Worm (Caenorhabditis elegans) whole organism, L3 larva: ENCODE results near the gene E02C12.10.

Source experiments
- R02D3.7 ChIP-seq: fragments of 150-350 bp; optimal IDR thresholded peaks from 2 replicates; lab custom pipeline; 2014; ENCODE audit warnings: missing biosample characterization, missing genetic modification characterization
- aly-2 ChIP-seq: fragments of 150-350 bp; optimal IDR thresholded peaks from 2 replicates; lab custom pipeline; 2014; ENCODE audit warnings: missing biosample characterization, missing genetic modification characterization
- ama-1 ChIP-seq: fragments of 150-350 bp; optimal IDR thresholded peaks from 2 replicates; lab custom pipeline; 2018
- ceh-82 ChIP-seq: fragments of 150-350 bp; optimal IDR thresholded peaks from 2 replicates; lab custom pipeline; 2014; ENCODE audit warnings: missing biosample characterization, missing genetic modification characterization
- lin-39 ChIP-seq: fragments of 150-350 bp; optimal IDR thresholded peaks from 2 replicates; lab custom pipeline; 2018; ENCODE audit warnings: missing biosample characterization, missing genetic modification reagents, missing genetic modification characterization
- mml-1 ChIP-seq: fragments of 150-350 bp; sonication (generic microtip); optimal IDR thresholded peaks from 3 replicates; lab custom pipeline; 2014; ENCODE audit warnings: missing biosample characterization, missing genetic modification characterization
- nhr-237 ChIP-seq: fragments of 150-350 bp; optimal IDR thresholded peaks from 2 replicates; lab custom pipeline; 2014; ENCODE audit warnings: missing biosample characterization, missing genetic modification characterization
- nhr-25 ChIP-seq: sonication (generic microtip); optimal IDR thresholded peaks from 2 replicates; lab custom pipeline; 2017; ENCODE audit warnings: missing biosample characterization, missing genetic modification characterization
- nhr-28 ChIP-seq: fragments of 150-350 bp; optimal IDR thresholded peaks from 2 replicates; lab custom pipeline; 2014; ENCODE audit warnings: missing biosample characterization, missing genetic modification characterization
- pqm-1 ChIP-seq: fragments of 150-350 bp; optimal IDR thresholded peaks from 2 replicates; lab custom pipeline; 2017; ENCODE audit warnings: missing biosample characterization, missing genetic modification characterization, inconsistent platforms
- sea-2 ChIP-seq: fragments of 150-350 bp; sonication (generic microtip); optimal IDR thresholded peaks from 4 replicates; lab custom pipeline; 2014; ENCODE audit warnings: missing biosample characterization, missing genetic modification reagents, missing genetic modification characterization
- snpc-4 ChIP-seq: fragments of 150-350 bp; optimal IDR thresholded peaks from 2 replicates; lab custom pipeline; 2014; ENCODE audit warnings: missing biosample characterization, missing genetic modification characterization
- ztf-4 ChIP-seq: fragments of 150-350 bp; optimal IDR thresholded peaks from 2 replicates; lab custom pipeline; 2014; ENCODE audit warnings: missing biosample characterization, missing genetic modification characterization

- TF ChIP-seq nhr-25 (tag; lab: Kevin White, UChicago): peak; percentile 45
- no peak for TF ChIP-seq mml-1
- no peak for TF ChIP-seq R02D3.7 (tag; lab: Kevin White, UChicago)
- no peak for TF ChIP-seq nhr-28 (tag; lab: Kevin White, UChicago)
- TF ChIP-seq nhr-237 (tag; lab: Kevin White, UChicago): no peak
- TF ChIP-seq ceh-82 (tag; lab: Kevin White, UChicago): no peak
- TF ChIP-seq aly-2 (tag; lab: Kevin White, UChicago): no peak
- TF ChIP-seq snpc-4 (tag; lab: Kevin White, UChicago): no peak
- no peak for TF ChIP-seq pqm-1
- TF ChIP-seq lin-39: no peak
- TF ChIP-seq ztf-4 (tag; lab: Kevin White, UChicago): no peak
- TF ChIP-seq ama-1 (lab: Kevin White, UChicago): peak; percentile 99
- no peak for TF ChIP-seq sea-2
Observed at ce11 chrV:9338452-9338851, 39.8 kb downstream of the E02C12.10 start.
